Worm (Caenorhabditis elegans) whole organism, mixed stage, embryonic: ENCODE measurements around the gene F10G2.1.

Source experiments
- M03D4.4 ChIP-seq: sonication (generic microtip); optimal IDR thresholded peaks from 2 replicates; lab custom pipeline; 2017; ENCODE audit warnings: mild to moderate bottlenecking, missing genetic modification characterization, missing compliant biosample characterization
- bed-3 ChIP-seq: fragments of 200-800 bp; sonication (Bioruptor generic); optimal IDR thresholded peaks from 3 replicates; lab custom pipeline; 2018; ENCODE audit warnings: mild to moderate bottlenecking, missing genetic modification characterization, moderate library complexity, missing compliant biosample characterization
- blmp-1 ChIP-seq: fragments of 150-350 bp; optimal IDR thresholded peaks from 2 replicates; lab custom pipeline; 2014; ENCODE audit warnings: missing biosample characterization, missing genetic modification characterization
- ceh-39 ChIP-seq: fragments of 150-350 bp; optimal IDR thresholded peaks from 2 replicates; lab custom pipeline; 2014; ENCODE audit warnings: missing biosample characterization, missing genetic modification characterization
- ceh-43 ChIP-seq: fragments of 200-800 bp; sonication (Bioruptor generic); optimal IDR thresholded peaks from 2 replicates; lab custom pipeline; 2018; ENCODE audit warnings: mild to moderate bottlenecking, missing genetic modification characterization, moderate library complexity, missing compliant biosample characterization
- ceh-83 ChIP-seq: fragments of 200-800 bp; sonication (Bioruptor generic); optimal IDR thresholded peaks from 2 replicates; lab custom pipeline; 2018; ENCODE audit warnings: mild to moderate bottlenecking, missing genetic modification characterization, missing compliant biosample characterization
- ces-1 ChIP-seq: fragments of 150-350 bp; optimal IDR thresholded peaks from 2 replicates; lab custom pipeline; 2014; ENCODE audit warnings: missing biosample characterization, missing genetic modification reagents, missing genetic modification characterization
- cnd-1 ChIP-seq: fragments of 200-800 bp; sonication (Bioruptor generic); optimal IDR thresholded peaks from 2 replicates; lab custom pipeline; 2018; ENCODE audit warnings: mild to moderate bottlenecking, missing genetic modification characterization, missing compliant biosample characterization
- drap-1 ChIP-seq: fragments of 200-800 bp; sonication (Bioruptor generic); optimal IDR thresholded peaks from 3 replicates; lab custom pipeline; 2018; ENCODE audit warnings: mild to moderate bottlenecking, missing genetic modification characterization, missing compliant biosample characterization
- elt-3 ChIP-seq: fragments of 150-350 bp; optimal IDR thresholded peaks from 2 replicates; lab custom pipeline; 2014; ENCODE audit warnings: missing biosample characterization, missing genetic modification characterization
- flh-1 ChIP-seq: fragments of 200-800 bp; sonication (Bioruptor generic); optimal IDR thresholded peaks from 2 replicates; lab custom pipeline; 2018; ENCODE audit warnings: mild to moderate bottlenecking, missing genetic modification characterization, moderate library complexity, missing compliant biosample characterization
- ham-2 ChIP-seq: fragments of 200-800 bp; sonication (Bioruptor generic); optimal IDR thresholded peaks from 2 replicates; lab custom pipeline; 2018; ENCODE audit warnings: mild to moderate bottlenecking, missing genetic modification characterization, missing compliant biosample characterization
- hlh-1 ChIP-seq: fragments of 150-350 bp; optimal IDR thresholded peaks from 2 replicates; lab custom pipeline; 2014; ENCODE audit warnings: missing biosample characterization, missing genetic modification reagents, missing genetic modification characterization
- lin-13 ChIP-seq: fragments of 150-350 bp; optimal IDR thresholded peaks from 2 replicates; lab custom pipeline; 2014; ENCODE audit warnings: missing biosample characterization, missing genetic modification characterization
- lin-32 ChIP-seq: fragments of 200-800 bp; sonication (Bioruptor generic); optimal IDR thresholded peaks from 2 replicates; lab custom pipeline; 2018; ENCODE audit warnings: mild to moderate bottlenecking, missing genetic modification characterization, missing compliant biosample characterization
- lsy-2 ChIP-seq: fragments of 150-350 bp; optimal IDR thresholded peaks from 2 replicates; lab custom pipeline; 2014; ENCODE audit warnings: missing biosample characterization, missing genetic modification characterization
- mep-1 ChIP-seq: fragments of 150-350 bp; optimal IDR thresholded peaks from 2 replicates; lab custom pipeline; 2017; ENCODE audit warnings: missing biosample characterization, missing genetic modification reagents, missing genetic modification characterization, inconsistent platforms
- mls-2 ChIP-seq: sonication (generic microtip); optimal IDR thresholded peaks from 2 replicates; lab custom pipeline; 2016; ENCODE audit warnings: mild to moderate bottlenecking, missing genetic modification characterization, moderate library complexity, missing compliant biosample characterization
- nhr-12 ChIP-seq: fragments of 150-350 bp; optimal IDR thresholded peaks from 2 replicates; lab custom pipeline; 2014; ENCODE audit warnings: missing biosample characterization, missing genetic modification characterization
- nhr-2 ChIP-seq: fragments of 150-350 bp; optimal IDR thresholded peaks from 2 replicates; lab custom pipeline; 2014; ENCODE audit warnings: missing biosample characterization, missing genetic modification characterization
- nhr-237 ChIP-seq: fragments of 150-350 bp; optimal IDR thresholded peaks from 2 replicates; lab custom pipeline; 2014; ENCODE audit warnings: missing biosample characterization, missing genetic modification characterization
- nhr-28 ChIP-seq: fragments of 150-350 bp; optimal IDR thresholded peaks from 2 replicates; lab custom pipeline; 2014; ENCODE audit warnings: missing biosample characterization, missing genetic modification characterization
- pha-4 ChIP-seq: fragments of 150-350 bp; optimal IDR thresholded peaks from 2 replicates; lab custom pipeline; 2018; ENCODE audit warnings: missing biosample characterization, missing genetic modification reagents, missing genetic modification characterization
- sem-2 ChIP-seq: fragments of 200-800 bp; sonication (Bioruptor generic); optimal IDR thresholded peaks from 2 replicates; lab custom pipeline; 2018; ENCODE audit warnings: mild to moderate bottlenecking, missing genetic modification characterization, missing compliant biosample characterization
- snpc-4 ChIP-seq: fragments of 150-350 bp; optimal IDR thresholded peaks from 2 replicates; lab custom pipeline; 2014; ENCODE audit warnings: missing biosample characterization, missing genetic modification characterization
- sptf-1 ChIP-seq: sonication (generic microtip); optimal IDR thresholded peaks from 2 replicates; lab custom pipeline; 2017; ENCODE audit warnings: mild to moderate bottlenecking, missing genetic modification characterization, moderate library complexity, missing compliant biosample characterization
- tbx-8 ChIP-seq: fragments of 200-800 bp; sonication (Bioruptor generic); optimal IDR thresholded peaks from 2 replicates; lab custom pipeline; 2018; ENCODE audit warnings: mild to moderate bottlenecking, missing genetic modification characterization, moderate library complexity, missing compliant biosample characterization
- unc-120 ChIP-seq: sonication (generic microtip); optimal IDR thresholded peaks from 2 replicates; lab custom pipeline; 2017; ENCODE audit warnings: missing genetic modification characterization, missing compliant biosample characterization; ENCODE audit not compliant: poor library complexity, severe bottlenecking
- unc-39 ChIP-seq: fragments of 150-350 bp; optimal IDR thresholded peaks from 2 replicates; lab custom pipeline; 2014; ENCODE audit warnings: missing biosample characterization, missing genetic modification characterization
- unc-62 ChIP-seq: fragments of 150-350 bp; optimal IDR thresholded peaks from 2 replicates; lab custom pipeline; 2014; ENCODE audit warnings: missing biosample characterization, missing genetic modification reagents, missing genetic modification characterization
- zip-8 ChIP-seq: fragments of 150-350 bp; optimal IDR thresholded peaks from 2 replicates; lab custom pipeline; 2014; ENCODE audit warnings: missing biosample characterization, missing genetic modification characterization
- ztf-11 ChIP-seq: fragments of 150-350 bp; optimal IDR thresholded peaks from 2 replicates; lab custom pipeline; 2014; ENCODE audit warnings: missing biosample characterization, missing genetic modification characterization

The F10G2.1 gene

DNA sequence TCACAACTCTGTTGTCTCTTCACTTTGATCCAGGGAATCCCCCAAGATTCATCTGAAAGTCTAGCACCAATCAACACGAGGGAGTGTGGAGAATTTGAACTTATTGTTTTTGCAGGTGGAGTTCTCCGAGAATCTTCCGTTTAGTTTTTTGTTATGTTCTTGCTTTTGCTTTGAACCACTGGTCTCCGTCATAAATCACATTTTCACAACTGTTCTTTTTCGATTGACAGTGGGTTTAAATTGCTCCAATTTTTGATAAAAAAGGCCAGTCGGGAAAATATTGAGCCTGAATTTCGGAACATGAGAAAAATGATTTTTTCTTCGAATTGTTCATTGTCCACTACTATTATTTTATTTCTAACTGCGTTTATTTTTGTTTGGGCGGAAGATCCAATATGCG lies 10.4 kb upstream of the F10G2.1 start, which contains the start of gene F10G2.10:
Gene F10G2.10, plus strand, starts transcription at position 301 of the 400 bp plus-strand sequence.
- TF ChIP-seq cnd-1 (tag; lab: Kevin White, UChicago), result no peak
- no peak for TF ChIP-seq nhr-12 (tag; lab: Kevin White, UChicago)
- no peak for TF ChIP-seq mls-2
- TF ChIP-seq pha-4 (tag; lab: Kevin White, UChicago), result no peak
- TF ChIP-seq ces-1, result no peak
- no peak for TF ChIP-seq flh-1
- no peak for TF ChIP-seq hlh-1
- no peak for TF ChIP-seq tbx-8
- no peak for TF ChIP-seq lin-32 (GFP tag; lab: Kevin White, UChicago)
- no peak for TF ChIP-seq drap-1 (GFP tag; lab: Kevin White, UChicago)
- no peak for TF ChIP-seq mep-1
- TF ChIP-seq unc-120 (tag; lab: Kevin White, UChicago), result no peak
- TF ChIP-seq nhr-2 (tag; lab: Kevin White, UChicago), result no peak
- no peak for TF ChIP-seq unc-39
- no peak for TF ChIP-seq M03D4.4 (tag; lab: Kevin White, UChicago)
- TF ChIP-seq ceh-43, result no peak
- TF ChIP-seq lsy-2 (tag; lab: Kevin White, UChicago), result no peak

DNA sequence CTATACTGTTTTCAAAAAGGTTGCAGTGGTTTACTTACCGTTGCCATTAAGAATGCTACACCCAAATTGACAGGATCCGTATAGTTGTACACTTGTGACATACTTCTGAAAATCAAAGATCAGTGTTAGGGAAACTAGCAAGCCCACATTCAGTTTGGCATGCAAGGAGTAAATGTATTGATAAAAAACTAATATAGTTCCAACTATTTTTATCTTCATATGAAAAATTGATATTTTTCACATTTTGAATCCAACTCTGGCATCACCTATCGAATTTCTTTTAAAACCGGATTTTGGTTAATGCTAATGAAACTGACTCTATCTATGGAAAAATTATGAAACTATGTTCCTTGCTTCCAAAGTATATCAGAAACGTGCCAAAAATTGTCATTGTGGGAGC lies 7.1 kb upstream of the F10G2.1 start, which contains the start of gene srx-92:
Gene srx-92, minus strand, starts transcription at position 101 of the 400 bp plus-strand sequence.
- no peak for TF ChIP-seq tbx-8
- TF ChIP-seq unc-62 (GFP tag; lab: Kevin White, UChicago), result no peak
- no peak for TF ChIP-seq M03D4.4 (tag; lab: Kevin White, UChicago)
- no peak for TF ChIP-seq blmp-1
- no peak for TF ChIP-seq nhr-12 (tag; lab: Kevin White, UChicago)
- TF ChIP-seq sptf-1 (tag; lab: Kevin White, UChicago), result no peak
- TF ChIP-seq lin-13 (tag; lab: Kevin White, UChicago), result no peak
- no peak for TF ChIP-seq ham-2
- no peak for TF ChIP-seq unc-120 (tag; lab: Kevin White, UChicago)
- TF ChIP-seq mep-1, result no peak
- TF ChIP-seq mls-2, result no peak
- no peak for TF ChIP-seq lin-32 (GFP tag; lab: Kevin White, UChicago)
- TF ChIP-seq cnd-1 (tag; lab: Kevin White, UChicago), result no peak
- no peak for TF ChIP-seq ceh-83 (GFP tag; lab: Kevin White, UChicago)
- TF ChIP-seq ztf-11, result no peak
- no peak for TF ChIP-seq snpc-4
- TF ChIP-seq ces-1, result no peak
- TF ChIP-seq nhr-28 (tag; lab: Kevin White, UChicago), result no peak
- TF ChIP-seq bed-3 (GFP tag; lab: Kevin White, UChicago), result no peak

DNA sequence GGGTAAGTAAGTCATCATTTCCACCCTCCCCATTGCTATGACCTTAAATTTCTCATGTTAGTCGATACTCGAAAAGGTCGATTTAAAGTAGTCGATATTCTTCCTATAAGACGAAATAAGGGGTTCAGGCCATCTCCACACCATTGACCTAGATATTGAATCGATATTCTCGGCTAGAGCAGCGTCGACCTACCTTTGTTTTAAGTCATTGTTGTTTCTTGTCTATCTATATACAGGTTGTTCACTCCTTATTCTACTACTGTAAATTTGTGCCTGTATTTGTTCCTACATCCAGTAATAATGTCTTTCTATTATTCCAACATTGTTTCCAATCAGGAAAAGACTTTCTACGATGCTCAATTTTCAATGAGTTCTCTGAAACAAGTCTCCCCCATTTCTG lies 5.4 kb upstream of the F10G2.1 start, which contains the start of gene F10G2.4:
Gene F10G2.4, plus strand, starts transcription at position 301 of the 400 bp plus-strand sequence.
- TF ChIP-seq zip-8 (tag; lab: Kevin White, UChicago), result no peak
- TF ChIP-seq nhr-2 (tag; lab: Kevin White, UChicago), result no peak
- no peak for TF ChIP-seq ces-1
- TF ChIP-seq sem-2 (GFP tag; lab: Kevin White, UChicago), result no peak
- TF ChIP-seq elt-3 (tag; lab: Kevin White, UChicago), result no peak
- no peak for TF ChIP-seq blmp-1
- no peak for TF ChIP-seq lsy-2 (tag; lab: Kevin White, UChicago)

DNA sequence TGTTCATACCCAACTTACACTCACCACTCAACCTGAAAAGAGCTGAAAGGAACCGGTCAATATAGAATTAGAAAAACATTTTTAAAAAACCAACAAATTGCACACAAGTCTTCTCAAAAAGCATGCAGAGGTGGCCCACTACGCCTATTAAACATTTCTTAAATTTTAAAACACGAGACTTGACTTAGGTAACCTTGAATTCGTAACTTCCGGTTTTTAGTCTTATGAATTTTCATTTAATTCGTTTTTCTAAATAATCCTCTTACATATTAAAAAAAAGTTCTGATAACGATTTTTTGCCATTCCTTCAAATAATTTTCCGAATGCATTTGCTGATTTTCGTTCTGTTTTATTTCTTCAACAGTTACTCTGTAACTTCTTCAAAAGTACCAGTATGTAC lies 4.3 kb upstream of the F10G2.1 start, which contains the start of gene clec-7:
Gene clec-7, plus strand, starts transcription at position 301 of the 400 bp plus-strand sequence.
- TF ChIP-seq sem-2 (GFP tag; lab: Kevin White, UChicago), result no peak
- no peak for TF ChIP-seq mls-2
- TF ChIP-seq tbx-8, result no peak
- TF ChIP-seq nhr-237 (tag; lab: Kevin White, UChicago), result no peak
- no peak for TF ChIP-seq ceh-39 (tag; lab: Kevin White, UChicago)
- no peak for TF ChIP-seq ceh-43
- TF ChIP-seq snpc-4, result no peak
- no peak for TF ChIP-seq M03D4.4 (tag; lab: Kevin White, UChicago)
- no peak for TF ChIP-seq drap-1 (GFP tag; lab: Kevin White, UChicago)
- no peak for TF ChIP-seq ham-2
- no peak for TF ChIP-seq nhr-12 (tag; lab: Kevin White, UChicago)
- no peak for TF ChIP-seq cnd-1 (tag; lab: Kevin White, UChicago)
- TF ChIP-seq lin-32 (GFP tag; lab: Kevin White, UChicago), result no peak
- no peak for TF ChIP-seq lsy-2 (tag; lab: Kevin White, UChicago)
- TF ChIP-seq nhr-28 (tag; lab: Kevin White, UChicago), result no peak
- TF ChIP-seq pha-4 (tag; lab: Kevin White, UChicago), result no peak
- no peak for TF ChIP-seq blmp-1
- TF ChIP-seq, all 35 proteins: peak for 0
